Fruit fly (Drosophila melanogaster): ENCODE results near the gene CG45489.

CG45489 gene

dm6 chrX:19964215-19964614, 35.2 kb upstream of the CG45489 start (continued):
- TF ChIP-seq Opbp (GFP tag; IDR thresholded peaks at IDR 0.05; ENCODE audit: partially characterized antibody) = no peak
- TF ChIP-seq CG31224 (GFP tag; IDR thresholded peaks at IDR 0.05) = no peak
- TF ChIP-seq cas (GFP tag; IDR thresholded peaks at IDR 0.05) = no peak
- no peak for TF ChIP-seq CG31388 (GFP tag; optimal IDR thresholded peaks at IDR 0.05)
- TF ChIP-seq CG9797 (GFP tag; optimal IDR thresholded peaks at IDR 0.05) = no peak
- no peak for TF ChIP-seq CG31441 (GFP tag; IDR thresholded peaks at IDR 0.05)
- TF ChIP-seq Side (GFP tag; optimal IDR thresholded peaks at IDR 0.05) = peak; percentile 2
- TF ChIP-seq CG4730 (GFP tag; IDR thresholded peaks at IDR 0.05) = no peak
- TF ChIP-seq bab2 (GFP tag; optimal IDR thresholded peaks at IDR 0.05) = no peak
- peak; percentile 68 for TF ChIP-seq CG7839 (tag; optimal IDR thresholded peaks at IDR 0.05)
- TF ChIP-seq br (optimal IDR thresholded peaks at IDR 0.05) = no peak
- TF ChIP-seq Bdp1 (GFP tag; optimal IDR thresholded peaks at IDR 0.05) = no peak
- TF ChIP-seq jing (GFP tag; optimal IDR thresholded peaks at IDR 0.05) = no peak
- no peak for TF ChIP-seq nerfin-2 (GFP tag; IDR thresholded peaks at IDR 0.05; ENCODE audit: partially characterized antibody)
- peak; percentile 5 for TF ChIP-seq odd (GFP tag; optimal IDR thresholded peaks at IDR 0.05)
- TF ChIP-seq disco-r (GFP tag; optimal IDR thresholded peaks at IDR 0.05) = no peak
- TF ChIP-seq crc (GFP tag; optimal IDR thresholded peaks at IDR 0.05) = no peak
- TF ChIP-seq hb (GFP tag; IDR thresholded peaks at IDR 0.05; ENCODE audit: partially characterized antibody) = no peak
- TF ChIP-seq PHDP (tag; optimal IDR thresholded peaks at IDR 0.05) = no peak
- no peak for TF ChIP-seq Lpt (GFP tag; optimal IDR thresholded peaks at IDR 0.05)
- no peak for TF ChIP-seq CG11398 (GFP tag; optimal IDR thresholded peaks at IDR 0.05)
- TF ChIP-seq CG3838 (GFP tag; optimal IDR thresholded peaks at IDR 0.05) = no peak
- peak; percentile 29 for TF ChIP-seq CG7556 (GFP tag; optimal IDR thresholded peaks at IDR 0.05)
- TF ChIP-seq Abd-B (GFP tag; optimal IDR thresholded peaks at IDR 0.05) = no peak
- TF ChIP-seq nom (GFP tag; optimal IDR thresholded peaks at IDR 0.05) = no peak
- TF ChIP-seq trh (GFP tag; optimal IDR thresholded peaks at IDR 0.05) = no peak
- TF ChIP-seq Chrac-16 (GFP tag; optimal IDR thresholded peaks at IDR 0.05) = peak; percentile 17
- TF ChIP-seq CG6791 (GFP tag; IDR thresholded peaks at IDR 0.05; ENCODE audit: partially characterized antibody) = no peak
- peak; percentile 0 for TF ChIP-seq CG12942 (GFP tag; optimal IDR thresholded peaks at IDR 0.05)
- TF ChIP-seq so (GFP tag; IDR thresholded peaks at IDR 0.05) = no peak
- TF ChIP-seq CG18262 (tag; optimal IDR thresholded peaks at IDR 0.05) = no peak
- TF ChIP-seq B-H1 (GFP tag; IDR thresholded peaks at IDR 0.05) = no peak
- TF ChIP-seq CG16813 (GFP tag; IDR thresholded peaks at IDR 0.05; ENCODE audit: partially characterized antibody) = no peak
- TF ChIP-seq insv (GFP tag; optimal IDR thresholded peaks at IDR 0.05) = no peak
- TF ChIP-seq nau (GFP tag; optimal IDR thresholded peaks at IDR 0.05) = no peak
- no peak for TF ChIP-seq CG13287 (GFP tag; IDR thresholded peaks at IDR 0.05; ENCODE audit: partially characterized antibody)
- no peak for TF ChIP-seq Sry-β (GFP tag; optimal IDR thresholded peaks at IDR 0.05)
- no peak for TF ChIP-seq emc (GFP tag; optimal IDR thresholded peaks at IDR 0.05)
- no peak for TF ChIP-seq Dad (GFP tag; optimal IDR thresholded peaks at IDR 0.05)
- TF ChIP-seq CG30403 (GFP tag; optimal IDR thresholded peaks at IDR 0.05) = peak; percentile 41
- peak; percentile 70 for TF ChIP-seq CG15269 (tag; optimal IDR thresholded peaks at IDR 0.05)
- TF ChIP-seq pb (GFP tag; optimal IDR thresholded peaks at IDR 0.05) = no peak
- TF ChIP-seq kah (GFP tag; optimal IDR thresholded peaks at IDR 0.05) = no peak
- no peak for TF ChIP-seq btn (GFP tag; optimal IDR thresholded peaks at IDR 0.05)
- TF ChIP-seq CG34376 (GFP tag; optimal IDR thresholded peaks at IDR 0.05) = no peak
- TF ChIP-seq pfk (GFP tag; optimal IDR thresholded peaks at IDR 0.05) = no peak
- TF ChIP-seq grau (tag; optimal IDR thresholded peaks at IDR 0.05) = peak; percentile 62
- TF ChIP-seq Hand (GFP tag; optimal IDR thresholded peaks at IDR 0.05) = no peak
- peak; percentile 48; the same call in 1 of the 3 replicates for TF ChIP-seq CG14050 (GFP tag; IDR thresholded peaks at IDR 0.05)
- TF ChIP-seq her (GFP tag; optimal IDR thresholded peaks at IDR 0.05) = no peak
- no peak for TF ChIP-seq usp (GFP tag; optimal IDR thresholded peaks at IDR 0.05)
- no peak for TF ChIP-seq tap (tag; optimal IDR thresholded peaks at IDR 0.05)

All from whole organism, embryonic.